Worm (Caenorhabditis elegans) whole organism, late embryonic: ENCODE measurements around the gene spp-13.

Experiments used
- C38D4.7 ChIP-seq: fragments of 200-800 bp; sonication (Bioruptor generic); optimal IDR thresholded peaks from 2 replicates; lab custom pipeline; 2018; ENCODE audit warnings: mild to moderate bottlenecking, missing genetic modification characterization, moderate library complexity, missing compliant biosample characterization
- F13H6.1 ChIP-seq: sonication (generic microtip); optimal IDR thresholded peaks from 2 replicates; lab custom pipeline; 2016; ENCODE audit warnings: missing genetic modification characterization, missing compliant biosample characterization
- K02D7.2 ChIP-seq: sonication (generic microtip); optimal IDR thresholded peaks from 2 replicates; lab custom pipeline; 2017; ENCODE audit warnings: mild to moderate bottlenecking, missing genetic modification characterization, missing compliant biosample characterization
- ama-1 ChIP-seq: fragments of 150-350 bp; optimal IDR thresholded peaks from 2 replicates; lab custom pipeline; 2014
- ceh-19 ChIP-seq: fragments of 200-800 bp; sonication (Bioruptor generic); optimal IDR thresholded peaks from 2 replicates; lab custom pipeline; 2018; ENCODE audit warnings: mild to moderate bottlenecking, missing genetic modification characterization, missing compliant biosample characterization
- ceh-2 ChIP-seq: sonication (generic microtip); optimal IDR thresholded peaks from 2 replicates; lab custom pipeline; 2016; ENCODE audit warnings: missing genotype, missing genetic modification characterization, missing compliant biosample characterization
- ceh-31 ChIP-seq: sonication (generic microtip); optimal IDR thresholded peaks from 2 replicates; lab custom pipeline; 2016; ENCODE audit warnings: missing genetic modification characterization, missing compliant biosample characterization
- che-1 ChIP-seq: sonication (generic microtip); optimal IDR thresholded peaks from 2 replicates; lab custom pipeline; 2016; ENCODE audit warnings: mild to moderate bottlenecking, missing genetic modification characterization, missing compliant biosample characterization
- dve-1 ChIP-seq: sonication (generic microtip); optimal IDR thresholded peaks from 2 replicates; lab custom pipeline; 2017; ENCODE audit warnings: antibody characterized with exemption, mild to moderate bottlenecking, missing genetic modification characterization, missing compliant biosample characterization
- ets-4 ChIP-seq: sonication (generic microtip); optimal IDR thresholded peaks from 2 replicates; lab custom pipeline; 2016; ENCODE audit warnings: missing genetic modification characterization, missing compliant biosample characterization
- eyg-1 ChIP-seq: sonication (generic microtip); optimal IDR thresholded peaks from 2 replicates; lab custom pipeline; 2016; ENCODE audit warnings: missing genotype, missing genetic modification characterization, missing compliant biosample characterization
- fax-1 ChIP-seq: sonication (generic microtip); optimal IDR thresholded peaks from 2 replicates; lab custom pipeline; 2016; ENCODE audit warnings: missing genotype, missing genetic modification characterization, missing compliant biosample characterization
- fkh-10 ChIP-seq: fragments of 150-350 bp; optimal IDR thresholded peaks from 2 replicates; lab custom pipeline; 2014; ENCODE audit warnings: missing biosample characterization, missing genetic modification reagents, missing genetic modification characterization
- gmeb-2 ChIP-seq: sonication (generic microtip); optimal IDR thresholded peaks from 2 replicates; lab custom pipeline; 2016; ENCODE audit warnings: missing genetic modification characterization, inconsistent platforms, missing compliant biosample characterization
- hlh-13 ChIP-seq: fragments of 200-800 bp; sonication (Bioruptor generic); optimal IDR thresholded peaks from 2 replicates; lab custom pipeline; 2018; ENCODE audit warnings: mild to moderate bottlenecking, missing genetic modification characterization, missing compliant biosample characterization
- nhr-11 ChIP-seq: fragments of 150-350 bp; optimal IDR thresholded peaks from 2 replicates; lab custom pipeline; 2014; ENCODE audit warnings: missing biosample characterization, missing genetic modification characterization
- pat-9 ChIP-seq: fragments of 200-800 bp; sonication (Bioruptor generic); optimal IDR thresholded peaks from 2 replicates; lab custom pipeline; 2018; ENCODE audit warnings: mild to moderate bottlenecking, missing genetic modification characterization, moderate library complexity, missing compliant biosample characterization
- pros-1 ChIP-seq: fragments of 150-350 bp; optimal IDR thresholded peaks from 2 replicates; lab custom pipeline; 2014; ENCODE audit warnings: missing biosample characterization, missing genetic modification reagents, missing genetic modification characterization
- rnt-1 ChIP-seq: sonication (generic microtip); optimal IDR thresholded peaks from 2 replicates; lab custom pipeline; 2016; ENCODE audit warnings: missing genetic modification characterization, missing compliant biosample characterization
- unc-3 ChIP-seq, 2 experiments: fragments of 200-800 bp in 1 of 2; sonication (Bioruptor generic) in 1 of 2; sonication (generic microtip) in 1 of 2; conservative IDR thresholded peaks in 1 of 2; optimal IDR thresholded peaks in 1 of 2; 2 replicates each; pipeline versions ENCODE4 v1.3.6 to Lab custom; 2016 to 2022; ENCODE audit warnings: missing compliant biosample characterization in 2 of 2, missing genetic modification characterization in 2 of 2, missing genetic modification reagents in 1 of 2
- unc-86 ChIP-seq: sonication (generic microtip); optimal IDR thresholded peaks from 2 replicates; lab custom pipeline; 2016; ENCODE audit warnings: missing genetic modification characterization, missing compliant biosample characterization
- ztf-16 ChIP-seq: sonication (generic microtip); optimal IDR thresholded peaks from 2 replicates; lab custom pipeline; 2017; ENCODE audit warnings: missing genetic modification characterization, missing compliant biosample characterization

Gene spp-13

ce11 chrX:8368210-8368609, 50.1 kb downstream of the spp-13 start (continued):
- TF ChIP-seq nhr-11 (tag; lab: Kevin White, UChicago) (no peak), dve-1 (tag; lab: Kevin White, UChicago) (no peak), eyg-1 (tag; lab: Kevin White, UChicago) (no peak), gmeb-2 (tag; lab: Kevin White, UChicago) (no peak), fax-1 (no peak), pat-9 (no peak), hlh-13 (GFP tag; lab: Kevin White, UChicago) (no peak), pros-1 (tag; lab: Kevin White, UChicago) (no peak), K02D7.2 (no peak), ets-4 (tag; lab: Kevin White, UChicago) (no peak), rnt-1 (no peak), ama-1 (lab: Kevin White, UChicago) (no peak), ztf-16 (peak; percentile 1), che-1 (no peak), F13H6.1 (tag; lab: Kevin White, UChicago) (no peak), unc-86 (tag; lab: Kevin White, UChicago) (no peak), ceh-2 (tag; lab: Kevin White, UChicago) (peak; percentile 13), ceh-31 (tag; lab: Kevin White, UChicago) (peak; percentile 58), unc-3 (GFP tag; conservative IDR thresholded peaks at IDR 0.05; lab: Robert Waterston, UW) (no peak; the same call in 1 of the 2 replicates), unc-3 (tag; optimal IDR thresholded peaks at IDR 0.05; lab: Kevin White, UChicago) (no peak)

- TF ChIP-seq ceh-19 = no peak
- TF ChIP-seq fkh-10 (GFP tag; lab: Kevin White, UChicago) = no peak
- TF ChIP-seq C38D4.7 (GFP tag; lab: Kevin White, UChicago) = no peak
- TF ChIP-seq, all 69 proteins: peak for 0
Measured at ce11 chrX:8367553-8367952, 50.8 kb downstream of the spp-13 start, which contains the start of gene F40B5.2. TSS of gene F40B5.2 (plus strand) at chrX:8367853.
